Worm (Caenorhabditis elegans) whole organism, L4 larva: Measurements from ENCODE around the gene Y82E9BL.3.

Experiments used
- F26F4.8 ChIP-seq: fragments of 200-800 bp; sonication (Bioruptor generic); conservative IDR thresholded peaks from 2 replicates; pipeline ENCODE4 v1.3.6; 2022; ENCODE audit warnings: missing genetic modification characterization, missing compliant biosample characterization
- F49E8.2 ChIP-seq: sonication (generic microtip); optimal IDR thresholded peaks from 2 replicates; lab custom pipeline; 2016; ENCODE audit warnings: missing compliant biosample characterization, mild to moderate bottlenecking, missing genetic modification characterization, borderline replicate concordance
- T20F7.1 ChIP-seq: fragments of 200-800 bp; sonication (Bioruptor generic); optimal IDR thresholded peaks from 2 replicates; lab custom pipeline; 2018; ENCODE audit warnings: mild to moderate bottlenecking, missing genetic modification characterization, missing compliant biosample characterization
- T26A8.4 ChIP-seq: fragments of 200-800 bp; sonication (Bioruptor generic); IDR thresholded peaks from 2 replicates; pipeline ENCODE4 v1.3.6; 2022; ENCODE audit warnings: missing genetic modification characterization, missing compliant biosample characterization
- ZK546.5 ChIP-seq, 2 experiments: sonication (generic microtip); optimal IDR thresholded peaks; 2 replicates each; lab custom pipeline; 2017; ENCODE audit warnings: missing biosample characterization in 2 of 2, missing genetic modification characterization in 2 of 2
- aha-1 ChIP-seq: fragments of 150-350 bp; peaks from one replicate; lab custom pipeline; 2014; ENCODE audit warnings: missing biosample characterization, missing genetic modification characterization
- ama-1 ChIP-seq: fragments of 150-350 bp; optimal IDR thresholded peaks from 2 replicates; lab custom pipeline; 2014; ENCODE audit warnings: inconsistent platforms, mixed read lengths
- ceh-20 ChIP-seq: fragments of 200-800 bp; sonication (Bioruptor generic); IDR thresholded peaks from 2 replicates; pipeline ENCODE4 v1.3.6; 2022; ENCODE audit warnings: missing genetic modification reagents, missing genetic modification characterization, missing compliant biosample characterization
- ceh-62 ChIP-seq: sonication (generic microtip); optimal IDR thresholded peaks from 2 replicates; lab custom pipeline; 2017; ENCODE audit warnings: missing biosample characterization, missing genetic modification characterization
- ceh-82 ChIP-seq: sonication (generic microtip); optimal IDR thresholded peaks from 2 replicates; lab custom pipeline; 2017; ENCODE audit warnings: missing biosample characterization, missing genetic modification characterization
- daf-16 ChIP-seq, 3 experiments: sonication (generic microtip); optimal IDR thresholded peaks; 2 replicates each; lab custom pipeline; 2016 to 2017; ENCODE audit warnings: missing genetic modification characterization in 3 of 3, missing genetic modification reagents in 3 of 3, mild to moderate bottlenecking in 2 of 3, missing compliant biosample characterization in 2 of 3, missing biosample characterization in 1 of 3, moderate library complexity in 1 of 3
- daf-8 ChIP-seq: fragments of 200-800 bp; sonication (Bioruptor generic); IDR thresholded peaks from 2 replicates; pipeline ENCODE4 v1.3.6; 2022; ENCODE audit warnings: missing genetic modification characterization, missing compliant biosample characterization
- dmd-6 ChIP-seq: fragments of 200-800 bp; sonication (Bioruptor generic); IDR thresholded peaks from 2 replicates; pipeline ENCODE4 v1.3.6; 2022; ENCODE audit warnings: missing genetic modification reagents, missing genetic modification characterization, missing compliant biosample characterization
- egl-27 ChIP-seq: sonication (generic microtip); optimal IDR thresholded peaks from 3 replicates; lab custom pipeline; 2017; ENCODE audit warnings: missing biosample characterization, missing genetic modification reagents, missing genetic modification characterization
- fkh-10 ChIP-seq: fragments of 150-350 bp; optimal IDR thresholded peaks from 2 replicates; lab custom pipeline; 2014; ENCODE audit warnings: missing biosample characterization, missing genetic modification reagents, missing genetic modification characterization
- fos-1 ChIP-seq: fragments of 150-350 bp; optimal IDR thresholded peaks from 2 replicates; lab custom pipeline; 2014; ENCODE audit warnings: missing biosample characterization, missing genetic modification characterization
- hif-1 ChIP-seq, 2 experiments: sonication (generic microtip); optimal IDR thresholded peaks; 2 replicates each; lab custom pipeline; 2016 to 2017; ENCODE audit warnings: missing compliant biosample characterization in 2 of 2, missing genetic modification characterization in 2 of 2, missing genetic modification reagents in 2 of 2, missing genotype in 2 of 2, mild to moderate bottlenecking in 1 of 2
- hlh-11 ChIP-seq: fragments of 200-800 bp; sonication (Bioruptor generic); optimal IDR thresholded peaks from 2 replicates; lab custom pipeline; 2018; ENCODE audit warnings: mild to moderate bottlenecking, missing genetic modification characterization, missing compliant biosample characterization
- hlh-30 ChIP-seq: sonication (generic microtip); optimal IDR thresholded peaks from 2 replicates; lab custom pipeline; 2017; ENCODE audit warnings: antibody characterized with exemption, mild to moderate bottlenecking, missing genetic modification characterization, missing compliant biosample characterization; ENCODE audit not compliant: insufficient read depth
- hmg-1.1 ChIP-seq: fragments of 200-800 bp; sonication (Bioruptor generic); IDR thresholded peaks from 2 replicates; pipeline ENCODE4 v1.3.6; 2022; ENCODE audit warnings: missing genetic modification reagents, missing genetic modification characterization, missing compliant biosample characterization
- madf-5 ChIP-seq, 2 experiments: fragments of 200-800 bp; sonication (Bioruptor generic); IDR thresholded peaks; 2 replicates each; pipeline ENCODE4 v1.3.6; 2022; ENCODE audit warnings: missing compliant biosample characterization in 2 of 2, missing genetic modification characterization in 2 of 2
- mdt-29 ChIP-seq: fragments of 200-800 bp; sonication (Bioruptor generic); IDR thresholded peaks from 2 replicates; pipeline ENCODE4 v1.3.6; 2022; ENCODE audit warnings: missing genetic modification reagents, missing genetic modification characterization, missing compliant biosample characterization
- mxl-2 ChIP-seq: fragments of 200-800 bp; sonication (Bioruptor generic); conservative IDR thresholded peaks from 2 replicates; pipeline ENCODE4 v1.3.6; 2022; ENCODE audit warnings: missing genetic modification reagents, missing genetic modification characterization, missing compliant biosample characterization
- nhr-25 ChIP-seq: sonication (generic microtip); optimal IDR thresholded peaks from 2 replicates; lab custom pipeline; 2017; ENCODE audit warnings: missing genetic modification characterization, mild to moderate bottlenecking, missing compliant biosample characterization, antibody characterized with exemption, moderate library complexity, borderline replicate concordance; ENCODE audit not compliant: insufficient read depth
- nhr-28 ChIP-seq: fragments of 150-350 bp; optimal IDR thresholded peaks from 2 replicates; lab custom pipeline; 2014; ENCODE audit warnings: missing biosample characterization, missing genetic modification characterization
- nhr-48 ChIP-seq: sonication (generic microtip); optimal IDR thresholded peaks from 2 replicates; lab custom pipeline; 2016; ENCODE audit warnings: mild to moderate bottlenecking, missing genetic modification characterization, missing compliant biosample characterization
- php-3 ChIP-seq: fragments of 200-800 bp; sonication (Bioruptor generic); IDR thresholded peaks from 2 replicates; pipeline ENCODE4 v1.3.6; 2022; ENCODE audit warnings: missing genetic modification reagents, missing genetic modification characterization, missing compliant biosample characterization
- pqm-1 ChIP-seq: sonication (generic microtip); optimal IDR thresholded peaks from 2 replicates; lab custom pipeline; 2017; ENCODE audit warnings: missing biosample characterization, missing genetic modification characterization
- sdz-12 ChIP-seq: fragments of 200-800 bp; sonication (Bioruptor generic); optimal IDR thresholded peaks from 2 replicates; lab custom pipeline; 2018; ENCODE audit warnings: mild to moderate bottlenecking, missing genetic modification characterization, missing compliant biosample characterization
- set-16 ChIP-seq: fragments of 200-800 bp; sonication (Bioruptor generic); IDR thresholded peaks from 2 replicates; pipeline ENCODE4 v1.3.6; 2022; ENCODE audit warnings: missing genetic modification reagents, missing genetic modification characterization, missing compliant biosample characterization
- skn-1 ChIP-seq: fragments of 150-350 bp; optimal IDR thresholded peaks from 2 replicates; lab custom pipeline; 2014; ENCODE audit warnings: missing biosample characterization, missing genetic modification characterization
- spr-3 ChIP-seq: fragments of 200-800 bp; sonication (Bioruptor generic); optimal IDR thresholded peaks from 2 replicates; lab custom pipeline; 2018; ENCODE audit warnings: mild to moderate bottlenecking, missing genetic modification characterization, missing compliant biosample characterization
- tag-97 ChIP-seq: fragments of 200-800 bp; sonication (Bioruptor generic); IDR thresholded peaks from 2 replicates; pipeline ENCODE4 v1.3.6; 2022; ENCODE audit warnings: missing genetic modification characterization, missing compliant biosample characterization
- unc-130 ChIP-seq: sonication (generic microtip); optimal IDR thresholded peaks from 2 replicates; lab custom pipeline; 2016; ENCODE audit warnings: missing genetic modification reagents, missing genetic modification characterization, missing compliant biosample characterization
- unc-39 ChIP-seq: sonication (generic microtip); optimal IDR thresholded peaks from 2 replicates; lab custom pipeline; 2017; ENCODE audit warnings: missing biosample characterization, missing genetic modification characterization
- unc-62 ChIP-seq, 3 experiments: fragments of 150-350 bp in 1 of 3; sonication (generic microtip); optimal IDR thresholded peaks in 2 of 3; peaks in 1 of 3; 1 replicate in 1 of 3; 2 replicates in 2 of 3; lab custom pipeline; 2014 to 2017; ENCODE audit warnings: missing biosample characterization in 3 of 3, missing genetic modification characterization in 3 of 3, missing genetic modification reagents in 3 of 3, missing genotype in 1 of 3
- zfp-3 ChIP-seq: fragments of 200-800 bp; sonication (Bioruptor generic); conservative IDR thresholded peaks from 2 replicates; pipeline ENCODE4 v1.3.6; 2022; ENCODE audit warnings: missing genetic modification reagents, missing genetic modification characterization, missing compliant biosample characterization
- ztf-7 ChIP-seq: fragments of 150-350 bp; optimal IDR thresholded peaks from 2 replicates; lab custom pipeline; 2014; ENCODE audit warnings: missing biosample characterization, missing genetic modification characterization

The Y82E9BL.3 gene

ce11 chrIII:1315038-1315437 is 35.6 kb downstream of the Y82E9BL.3 start, which contains the start of the genes fbxa-80 and fbxa-19:
fbxa-80 (minus strand) TSS chrIII:1315210.
fbxa-19 (plus strand) TSS chrIII:1315401.
- TF ChIP-seq fos-1: no peak
- no peak for TF ChIP-seq daf-16 (GFP tag; optimal IDR thresholded peaks at IDR 0.05; lab: Kevin White, UChicago)
- peak; percentile 56 for TF ChIP-seq daf-16 (tag; optimal IDR thresholded peaks at IDR 0.05; lab: Kevin White, UChicago)
- TF ChIP-seq pqm-1: peak; percentile 80
- TF ChIP-seq egl-27 (tag; lab: Kevin White, UChicago): no peak
- no peak for TF ChIP-seq nhr-25 (tag; lab: Kevin White, UChicago)
- TF ChIP-seq F26F4.8: no peak
- TF ChIP-seq tag-97 (GFP tag; lab: Robert Waterston, UW): no peak
- no peak for TF ChIP-seq spr-3
- TF ChIP-seq hlh-11 (tag; lab: Kevin White, UChicago): peak; percentile 20
- TF ChIP-seq sdz-12 (GFP tag; lab: Kevin White, UChicago): no peak
- TF ChIP-seq ceh-82 (tag; lab: Kevin White, UChicago): no peak
- TF ChIP-seq ceh-62 (tag; lab: Kevin White, UChicago): no peak
- TF ChIP-seq ZK546.5 (tag; optimal IDR thresholded peaks at IDR 0.05; lab: Kevin White, UChicago): no peak
- no peak for TF ChIP-seq mdt-29 (GFP tag; lab: Robert Waterston, UW)
- TF ChIP-seq hlh-30: no peak
- TF ChIP-seq T26A8.4 (GFP tag; lab: Robert Waterston, UW): no peak
- no peak for TF ChIP-seq set-16 (GFP tag; lab: Robert Waterston, UW)
- TF ChIP-seq F49E8.2: no peak
- peak; percentile 77 for TF ChIP-seq nhr-28 (tag; lab: Kevin White, UChicago)
- TF ChIP-seq unc-39 (tag; lab: Kevin White, UChicago): no peak
- TF ChIP-seq php-3 (GFP tag; lab: Robert Waterston, UW): no peak
- TF ChIP-seq ztf-7 (tag; lab: Kevin White, UChicago): no peak
- TF ChIP-seq unc-62 (GFP tag; optimal IDR thresholded peaks at IDR 0.05 in 1 of 2; lab: Kevin White, UChicago): no peak
- no peak for TF ChIP-seq unc-62 (tag; optimal IDR thresholded peaks at IDR 0.05; lab: Kevin White, UChicago)
- no peak for TF ChIP-seq aha-1 (tag; lab: Kevin White, UChicago)
- TF ChIP-seq nhr-48 (tag; lab: Kevin White, UChicago): no peak
- no peak for TF ChIP-seq hmg-1.1 (GFP tag; lab: Robert Waterston, UW)
- peak; percentile 46 for TF ChIP-seq dmd-6 (GFP tag; lab: Robert Waterston, UW)
- no peak for TF ChIP-seq skn-1 (tag; lab: Kevin White, UChicago)
- no peak for TF ChIP-seq daf-8 (GFP tag; lab: Robert Waterston, UW)
- TF ChIP-seq unc-130 (GFP tag; lab: Kevin White, UChicago): no peak

ce11 chrIII:1314283-1314682 is 36.4 kb downstream of the Y82E9BL.3 start:
- TF ChIP-seq hif-1 (tag; optimal IDR thresholded peaks at IDR 0.05; lab: Kevin White, UChicago) (no peak), nhr-28 (tag; lab: Kevin White, UChicago) (no peak), unc-62 (GFP tag; optimal IDR thresholded peaks at IDR 0.05 in 1 of 2; lab: Kevin White, UChicago) (peak in 1 of 2 experiments; percentile 95), unc-62 (tag; optimal IDR thresholded peaks at IDR 0.05; lab: Kevin White, UChicago) (no peak), zfp-3 (GFP tag; lab: Robert Waterston, UW) (no peak), spr-3 (no peak), T20F7.1 (no peak)

DNA sequence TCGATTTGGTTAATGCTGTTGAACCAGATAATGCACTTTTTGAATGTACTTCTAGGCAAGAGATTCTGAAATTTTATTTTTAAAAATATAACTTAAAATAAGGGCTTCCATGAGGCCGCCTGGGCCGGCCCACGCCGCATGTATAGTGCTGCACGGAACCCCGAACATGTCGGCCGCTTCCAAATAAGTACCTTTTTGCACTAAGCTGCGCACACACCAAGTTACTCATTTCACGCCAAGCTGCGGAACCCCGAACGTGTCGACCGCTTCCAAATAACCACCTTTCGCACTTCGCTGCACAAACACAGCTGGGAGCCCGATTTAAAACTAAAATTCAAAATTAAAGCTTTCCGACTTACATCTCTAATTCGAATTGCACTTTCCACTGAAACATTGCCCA is 39.3 kb downstream of the Y82E9BL.3 start:
- TF ChIP-seq mxl-2 (GFP tag; lab: Robert Waterston, UW) (no peak), ama-1 (no peak), hif-1 (tag; optimal IDR thresholded peaks at IDR 0.05; lab: Kevin White, UChicago) (no peak), madf-5 (GFP tag; IDR thresholded peaks at IDR 0.05; lab: Robert Waterston, UW) (no peak), fkh-10 (GFP tag; lab: Kevin White, UChicago) (no peak), skn-1 (tag; lab: Kevin White, UChicago) (no peak), ceh-20 (no peak)
